Worm (Caenorhabditis elegans) whole organism, L4 larva: ENCODE results near the gene sri-26.
A peak's percentile ranks its signal among the peaks of the same experiment; 100 is the strongest.

Source experiments
- F10B5.3 ChIP-seq: sonication (generic microtip); optimal IDR thresholded peaks from 2 replicates; lab custom pipeline; 2016; ENCODE audit warnings: mild to moderate bottlenecking, missing genetic modification characterization, missing compliant biosample characterization
- F37D6.2 ChIP-seq: sonication (generic microtip); optimal IDR thresholded peaks from 2 replicates; lab custom pipeline; 2016; ENCODE audit warnings: mild to moderate bottlenecking, missing genetic modification characterization, missing compliant biosample characterization
- F44E2.7 ChIP-seq: fragments of 200-800 bp; sonication (Bioruptor generic); IDR thresholded peaks from 2 replicates; pipeline ENCODE4 v2.1.2; 2022; ENCODE audit warnings: missing genetic modification characterization, missing compliant biosample characterization
- Y105C5A.15 ChIP-seq: fragments of 200-800 bp; sonication (Bioruptor generic); IDR thresholded peaks from 2 replicates; pipeline ENCODE4 v1.3.6; 2022; ENCODE audit warnings: missing genetic modification characterization, missing compliant biosample characterization
- Y5F2A.4 ChIP-seq: fragments of 200-800 bp; sonication (Bioruptor generic); optimal IDR thresholded peaks from 2 replicates; lab custom pipeline; 2018; ENCODE audit warnings: mild to moderate bottlenecking, missing genetic modification characterization, missing compliant biosample characterization
- ZK337.2 ChIP-seq: fragments of 200-800 bp; sonication (Bioruptor generic); IDR thresholded peaks from 2 replicates; pipeline ENCODE4 v1.3.6; 2022; ENCODE audit warnings: missing genetic modification reagents, missing genetic modification characterization, missing compliant biosample characterization
- aha-1 ChIP-seq: fragments of 150-350 bp; peaks from one replicate; lab custom pipeline; 2014; ENCODE audit warnings: missing biosample characterization, missing genetic modification characterization
- aly-2 ChIP-seq: sonication (generic microtip); optimal IDR thresholded peaks from 2 replicates; lab custom pipeline; 2018; ENCODE audit warnings: missing biosample characterization, missing genetic modification characterization
- ceh-62 ChIP-seq: sonication (generic microtip); optimal IDR thresholded peaks from 2 replicates; lab custom pipeline; 2017; ENCODE audit warnings: missing biosample characterization, missing genetic modification characterization
- cey-2 ChIP-seq: sonication (generic microtip); optimal IDR thresholded peaks from 3 replicates; lab custom pipeline; 2017; ENCODE audit warnings: missing genetic modification characterization, mild to moderate bottlenecking, missing compliant biosample characterization, antibody characterized with exemption, borderline replicate concordance; ENCODE audit not compliant: insufficient read depth
- ctbp-1 ChIP-seq: fragments of 200-800 bp; sonication (Bioruptor generic); IDR thresholded peaks from 2 replicates; pipeline ENCODE4 v1.3.6; 2022; ENCODE audit warnings: missing genetic modification reagents, missing genetic modification characterization, missing compliant biosample characterization
- daf-12 ChIP-seq: fragments of 150-350 bp; optimal IDR thresholded peaks from 2 replicates; lab custom pipeline; 2014; ENCODE audit warnings: missing biosample characterization, missing genetic modification reagents, missing genetic modification characterization
- daf-16 ChIP-seq, 3 experiments: sonication (generic microtip); optimal IDR thresholded peaks; 2 replicates each; lab custom pipeline; 2016 to 2017; ENCODE audit warnings: missing genetic modification characterization in 3 of 3, missing genetic modification reagents in 3 of 3, mild to moderate bottlenecking in 2 of 3, missing compliant biosample characterization in 2 of 3, missing biosample characterization in 1 of 3, moderate library complexity in 1 of 3
- daf-8 ChIP-seq: fragments of 200-800 bp; sonication (Bioruptor generic); IDR thresholded peaks from 2 replicates; pipeline ENCODE4 v1.3.6; 2022; ENCODE audit warnings: missing genetic modification characterization, missing compliant biosample characterization
- dmd-8 ChIP-seq: fragments of 200-800 bp; sonication (Bioruptor generic); IDR thresholded peaks from 2 replicates; pipeline ENCODE4 v1.3.6; 2022; ENCODE audit warnings: missing genetic modification characterization, missing compliant biosample characterization
- dmd-9 ChIP-seq: fragments of 200-800 bp; sonication (Bioruptor generic); IDR thresholded peaks from 2 replicates; pipeline ENCODE4 v1.3.6; 2022; ENCODE audit warnings: missing genetic modification reagents, missing genetic modification characterization, missing compliant biosample characterization
- duxl-1 ChIP-seq: sonication (generic microtip); optimal IDR thresholded peaks from 2 replicates; lab custom pipeline; 2016; ENCODE audit warnings: mild to moderate bottlenecking, missing genetic modification characterization, moderate library complexity, missing compliant biosample characterization; ENCODE audit not compliant: poor library complexity
- egl-27 ChIP-seq: sonication (generic microtip); optimal IDR thresholded peaks from 3 replicates; lab custom pipeline; 2017; ENCODE audit warnings: missing biosample characterization, missing genetic modification reagents, missing genetic modification characterization
- egl-43 ChIP-seq: fragments of 200-800 bp; sonication (Bioruptor generic); IDR thresholded peaks from 2 replicates; pipeline ENCODE4 v1.3.6; 2022; ENCODE audit warnings: missing genetic modification reagents, missing genetic modification characterization, missing compliant biosample characterization
- gei-8 ChIP-seq: fragments of 200-800 bp; sonication (Bioruptor generic); optimal IDR thresholded peaks from 2 replicates; lab custom pipeline; 2018; ENCODE audit warnings: mild to moderate bottlenecking, missing genetic modification characterization, missing compliant biosample characterization
- lim-7 ChIP-seq: fragments of 200-800 bp; sonication (Bioruptor generic); IDR thresholded peaks from 2 replicates; pipeline ENCODE4 v1.3.6; 2022; ENCODE audit warnings: missing genetic modification characterization, missing compliant biosample characterization
- lin-1 ChIP-seq: fragments of 200-800 bp; sonication (Bioruptor generic); IDR thresholded peaks from 2 replicates; pipeline ENCODE4 v1.3.6; 2022; ENCODE audit warnings: missing genetic modification reagents, missing genetic modification characterization, missing compliant biosample characterization
- lin-13 ChIP-seq: fragments of 150-350 bp; optimal IDR thresholded peaks from 2 replicates; lab custom pipeline; 2014; ENCODE audit warnings: missing biosample characterization, missing genetic modification reagents, missing genetic modification characterization
- lin-15B ChIP-seq: fragments of 150-350 bp; sonication (generic microtip); optimal IDR thresholded peaks from 3 replicates; lab custom pipeline; 2014; ENCODE audit warnings: missing biosample characterization, missing genetic modification characterization
- lin-29 ChIP-seq: fragments of 200-800 bp; sonication (Bioruptor generic); IDR thresholded peaks from 2 replicates; pipeline ENCODE4 v1.3.6; 2022; ENCODE audit warnings: missing genetic modification reagents, missing genetic modification characterization, missing compliant biosample characterization
- madf-9 ChIP-seq: fragments of 200-800 bp; sonication (Bioruptor generic); conservative IDR thresholded peaks from 2 replicates; pipeline ENCODE4 v1.3.6; 2022; ENCODE audit warnings: missing genetic modification reagents, missing genetic modification characterization, missing compliant biosample characterization
- mes-2 ChIP-seq: sonication (generic microtip); optimal IDR thresholded peaks from 2 replicates; lab custom pipeline; 2016; ENCODE audit warnings: missing genotype, mild to moderate bottlenecking, missing genetic modification characterization, missing compliant biosample characterization; ENCODE audit not compliant: poor library complexity, severe bottlenecking
- mxl-3 ChIP-seq: fragments of 200-800 bp; sonication (Bioruptor generic); optimal IDR thresholded peaks from 2 replicates; lab custom pipeline; 2018; ENCODE audit warnings: mild to moderate bottlenecking, missing genetic modification characterization, missing compliant biosample characterization
- nhr-111 ChIP-seq: fragments of 200-800 bp; sonication (Bioruptor generic); optimal IDR thresholded peaks from 2 replicates; lab custom pipeline; 2018; ENCODE audit warnings: mild to moderate bottlenecking, missing genetic modification characterization, missing compliant biosample characterization
- nhr-237 ChIP-seq: sonication (generic microtip); optimal IDR thresholded peaks from 2 replicates; lab custom pipeline; 2017; ENCODE audit warnings: missing biosample characterization, missing genetic modification characterization
- nhr-25 ChIP-seq: sonication (generic microtip); optimal IDR thresholded peaks from 2 replicates; lab custom pipeline; 2017; ENCODE audit warnings: missing genetic modification characterization, mild to moderate bottlenecking, missing compliant biosample characterization, antibody characterized with exemption, moderate library complexity, borderline replicate concordance; ENCODE audit not compliant: insufficient read depth
- nhr-41 ChIP-seq: fragments of 200-800 bp; sonication (Bioruptor generic); IDR thresholded peaks from 2 replicates; pipeline ENCODE4 v1.3.6; 2022; ENCODE audit warnings: missing genetic modification reagents, missing genetic modification characterization, missing compliant biosample characterization
- nhr-42 ChIP-seq: fragments of 200-800 bp; sonication (Bioruptor generic); IDR thresholded peaks from 2 replicates; pipeline ENCODE4 v1.3.6; 2022; ENCODE audit warnings: missing genetic modification characterization, missing compliant biosample characterization
- nhr-48 ChIP-seq: sonication (generic microtip); optimal IDR thresholded peaks from 2 replicates; lab custom pipeline; 2016; ENCODE audit warnings: mild to moderate bottlenecking, missing genetic modification characterization, missing compliant biosample characterization
- nhr-77 ChIP-seq: fragments of 150-350 bp; optimal IDR thresholded peaks from 2 replicates; lab custom pipeline; 2014; ENCODE audit warnings: missing biosample characterization, missing genetic modification characterization
- pqm-1 ChIP-seq: sonication (generic microtip); optimal IDR thresholded peaks from 2 replicates; lab custom pipeline; 2017; ENCODE audit warnings: missing biosample characterization, missing genetic modification characterization
- skn-1 ChIP-seq: fragments of 150-350 bp; optimal IDR thresholded peaks from 2 replicates; lab custom pipeline; 2014; ENCODE audit warnings: missing biosample characterization, missing genetic modification characterization
- snpc-1.2 ChIP-seq: fragments of 200-800 bp; sonication (Bioruptor generic); IDR thresholded peaks from 2 replicates; pipeline ENCODE4 v1.3.6; 2022; ENCODE audit warnings: missing genetic modification reagents, missing genetic modification characterization, missing compliant biosample characterization
- spr-1 ChIP-seq: sonication (generic microtip); optimal IDR thresholded peaks from 2 replicates; lab custom pipeline; 2016; ENCODE audit warnings: mild to moderate bottlenecking, missing genetic modification characterization, missing compliant biosample characterization
- tra-1 ChIP-seq: fragments of 200-800 bp; sonication (Bioruptor generic); IDR thresholded peaks from 2 replicates; pipeline ENCODE4 v1.3.6; 2022; ENCODE audit warnings: missing genetic modification reagents, missing genetic modification characterization, missing compliant biosample characterization
- unc-62 ChIP-seq, 3 experiments: fragments of 150-350 bp in 1 of 3; sonication (generic microtip); optimal IDR thresholded peaks in 2 of 3; peaks in 1 of 3; 1 replicate in 1 of 3; 2 replicates in 2 of 3; lab custom pipeline; 2014 to 2017; ENCODE audit warnings: missing biosample characterization in 3 of 3, missing genetic modification characterization in 3 of 3, missing genetic modification reagents in 3 of 3, missing genotype in 1 of 3
- zag-1 ChIP-seq: fragments of 150-350 bp; optimal IDR thresholded peaks from 2 replicates; lab custom pipeline; 2014; ENCODE audit warnings: missing biosample characterization, missing genetic modification characterization
- zip-11 ChIP-seq: fragments of 200-800 bp; sonication (Bioruptor generic); IDR thresholded peaks from 2 replicates; pipeline ENCODE4 v1.3.6; 2022; ENCODE audit warnings: missing genetic modification characterization, missing compliant biosample characterization
- ztf-11 ChIP-seq: fragments of 150-350 bp; optimal IDR thresholded peaks from 2 replicates; lab custom pipeline; 2014; ENCODE audit warnings: missing biosample characterization, missing genetic modification characterization

sri-26 gene

ce11 chrV:15186259-15186927, 28.9 kb upstream of the sri-26 start, which contains the start of gene Y75B12B.3 (continued):
- no peak for TF ChIP-seq daf-16 (GFP tag; optimal IDR thresholded peaks at IDR 0.05; lab: Kevin White, UChicago)
- no peak for TF ChIP-seq daf-16 (tag; optimal IDR thresholded peaks at IDR 0.05; lab: Kevin White, UChicago)
- TF ChIP-seq snpc-1.2 (GFP tag; lab: Robert Waterston, UW), result peak; percentile 70; the same call in 1 of the 2 replicates
- no peak for TF ChIP-seq zip-11 (GFP tag; lab: Robert Waterston, UW)
- TF ChIP-seq lim-7 (GFP tag; lab: Robert Waterston, UW), result 0 out of 2 replicates have a peak, but pooled peaks have one; percentile 48
- no peak for TF ChIP-seq spr-1
- no peak for TF ChIP-seq cey-2 (tag; lab: Kevin White, UChicago)
- no peak for TF ChIP-seq lin-15B (tag; lab: Kevin White, UChicago)
- no peak for TF ChIP-seq nhr-41 (GFP tag; lab: Robert Waterston, UW)
- no peak for TF ChIP-seq unc-62 (GFP tag; optimal IDR thresholded peaks at IDR 0.05 in 1 of 2; lab: Kevin White, UChicago)
- TF ChIP-seq unc-62 (tag; optimal IDR thresholded peaks at IDR 0.05; lab: Kevin White, UChicago), result no peak
- no peak for TF ChIP-seq duxl-1 (tag; lab: Kevin White, UChicago)
- no peak for TF ChIP-seq nhr-25 (tag; lab: Kevin White, UChicago)
- TF ChIP-seq egl-43 (GFP tag; lab: Robert Waterston, UW), result peak; percentile 68
- TF ChIP-seq nhr-111 (GFP tag; lab: Kevin White, UChicago), result no peak
- no peak for TF ChIP-seq gei-8
- no peak for TF ChIP-seq ztf-11 (tag; lab: Kevin White, UChicago)
- TF ChIP-seq aly-2, result peak; percentile 43
- TF ChIP-seq dmd-9, result no peak
- TF ChIP-seq aha-1 (tag; lab: Kevin White, UChicago), result peak; percentile 75
- TF ChIP-seq lin-1 (GFP tag; lab: Robert Waterston, UW), result no peak
- no peak for TF ChIP-seq madf-9 (GFP tag; lab: Robert Waterston, UW)
- no peak for TF ChIP-seq daf-8
- peak; percentile 1 for TF ChIP-seq lin-13 (GFP tag; lab: Kevin White, UChicago)
- TF ChIP-seq nhr-77, result no peak
- no peak for TF ChIP-seq F44E2.7 (GFP tag; lab: Robert Waterston, UW)
- no peak for TF ChIP-seq nhr-48 (tag; lab: Kevin White, UChicago)
- no peak for TF ChIP-seq F10B5.3 (tag; lab: Kevin White, UChicago)
- TF ChIP-seq F37D6.2 (tag; lab: Kevin White, UChicago), result no peak
- no peak for TF ChIP-seq Y5F2A.4 (GFP tag; lab: Kevin White, UChicago)
- TF ChIP-seq Y105C5A.15 (GFP tag; lab: Robert Waterston, UW), result peak; percentile 2; the same call in 1 of the 2 replicates
- 0 out of 2 replicates have a peak, but pooled peaks have one; percentile 4 for TF ChIP-seq dmd-8 (GFP tag; lab: Robert Waterston, UW)

ce11 chrV:15187083-15188057, 27.9 kb upstream of the sri-26 start, which contains the start of the genes cyn-7 and bath-36:
Gene cyn-7, minus strand, starts transcription at chrV:15187378.
Gene bath-36, plus strand, starts transcription at chrV:15187888.
- peak; percentile 75 for TF ChIP-seq mes-2 (tag; lab: Kevin White, UChicago)
- no peak for TF ChIP-seq dmd-8 (GFP tag; lab: Robert Waterston, UW)
- no peak for TF ChIP-seq lin-1 (GFP tag; lab: Robert Waterston, UW)
- no peak for TF ChIP-seq skn-1 (tag; lab: Kevin White, UChicago)
- no peak for TF ChIP-seq cey-2 (tag; lab: Kevin White, UChicago)
- no peak for TF ChIP-seq F10B5.3 (tag; lab: Kevin White, UChicago)
- peak; percentile 51 for TF ChIP-seq pqm-1 (tag; lab: Kevin White, UChicago)
- no peak for TF ChIP-seq lin-29 (GFP tag; lab: Robert Waterston, UW)
- TF ChIP-seq nhr-42 (GFP tag; lab: Robert Waterston, UW), result 0 out of 2 replicates have a peak, but pooled peaks have one; percentile 39
- TF ChIP-seq ctbp-1 (GFP tag; lab: Robert Waterston, UW), result no peak
- no peak for TF ChIP-seq daf-12
- peak; percentile 51; the same call in 1 of the 2 replicates for TF ChIP-seq tra-1 (GFP tag; lab: Robert Waterston, UW)
- peak; percentile 92 for TF ChIP-seq aha-1 (tag; lab: Kevin White, UChicago)
- no peak for TF ChIP-seq ZK337.2 (GFP tag; lab: Robert Waterston, UW)
- no peak for TF ChIP-seq lim-7 (GFP tag; lab: Robert Waterston, UW)
- TF ChIP-seq egl-27 (tag; lab: Kevin White, UChicago), result no peak
- no peak for TF ChIP-seq aly-2
- no peak for TF ChIP-seq nhr-237
- peak; percentile 33 for TF ChIP-seq nhr-25 (tag; lab: Kevin White, UChicago)
- TF ChIP-seq zag-1 (tag; lab: Kevin White, UChicago), result no peak
- TF ChIP-seq ceh-62, result no peak
- peak; percentile 78 for TF ChIP-seq mxl-3 (GFP tag; lab: Kevin White, UChicago)
- no peak for TF ChIP-seq Y5F2A.4 (GFP tag; lab: Kevin White, UChicago)
